Worm (Caenorhabditis elegans) whole organism, mixed stage, embryonic: ENCODE data around the gene C27D6.1.

Experiments
- M03D4.4 ChIP-seq: sonication (generic microtip); optimal IDR thresholded peaks from 2 replicates; lab custom pipeline; 2017; ENCODE audit warnings: mild to moderate bottlenecking, missing genetic modification characterization, missing compliant biosample characterization
- bed-3 ChIP-seq: fragments of 200-800 bp; sonication (Bioruptor generic); optimal IDR thresholded peaks from 3 replicates; lab custom pipeline; 2018; ENCODE audit warnings: mild to moderate bottlenecking, missing genetic modification characterization, moderate library complexity, missing compliant biosample characterization
- ceh-39 ChIP-seq: fragments of 150-350 bp; optimal IDR thresholded peaks from 2 replicates; lab custom pipeline; 2014; ENCODE audit warnings: missing biosample characterization, missing genetic modification characterization
- ceh-43 ChIP-seq: fragments of 200-800 bp; sonication (Bioruptor generic); optimal IDR thresholded peaks from 2 replicates; lab custom pipeline; 2018; ENCODE audit warnings: mild to moderate bottlenecking, missing genetic modification characterization, moderate library complexity, missing compliant biosample characterization
- ces-1 ChIP-seq: fragments of 150-350 bp; optimal IDR thresholded peaks from 2 replicates; lab custom pipeline; 2014; ENCODE audit warnings: missing biosample characterization, missing genetic modification reagents, missing genetic modification characterization
- cnd-1 ChIP-seq: fragments of 200-800 bp; sonication (Bioruptor generic); optimal IDR thresholded peaks from 2 replicates; lab custom pipeline; 2018; ENCODE audit warnings: mild to moderate bottlenecking, missing genetic modification characterization, missing compliant biosample characterization
- drap-1 ChIP-seq: fragments of 200-800 bp; sonication (Bioruptor generic); optimal IDR thresholded peaks from 3 replicates; lab custom pipeline; 2018; ENCODE audit warnings: mild to moderate bottlenecking, missing genetic modification characterization, missing compliant biosample characterization
- elt-1 ChIP-seq: sonication (generic microtip); optimal IDR thresholded peaks from 2 replicates; lab custom pipeline; 2017; ENCODE audit warnings: missing genetic modification characterization, mild to moderate bottlenecking, missing compliant biosample characterization, antibody characterized with exemption, moderate library complexity, borderline replicate concordance; ENCODE audit not compliant: insufficient read depth
- elt-3 ChIP-seq: fragments of 150-350 bp; optimal IDR thresholded peaks from 2 replicates; lab custom pipeline; 2014; ENCODE audit warnings: missing biosample characterization, missing genetic modification characterization
- ham-2 ChIP-seq: fragments of 200-800 bp; sonication (Bioruptor generic); optimal IDR thresholded peaks from 2 replicates; lab custom pipeline; 2018; ENCODE audit warnings: mild to moderate bottlenecking, missing genetic modification characterization, missing compliant biosample characterization
- hlh-1 ChIP-seq: fragments of 150-350 bp; optimal IDR thresholded peaks from 2 replicates; lab custom pipeline; 2014; ENCODE audit warnings: missing biosample characterization, missing genetic modification reagents, missing genetic modification characterization
- lin-13 ChIP-seq: fragments of 150-350 bp; optimal IDR thresholded peaks from 2 replicates; lab custom pipeline; 2014; ENCODE audit warnings: missing biosample characterization, missing genetic modification characterization
- lin-32 ChIP-seq: fragments of 200-800 bp; sonication (Bioruptor generic); optimal IDR thresholded peaks from 2 replicates; lab custom pipeline; 2018; ENCODE audit warnings: mild to moderate bottlenecking, missing genetic modification characterization, missing compliant biosample characterization
- lsy-2 ChIP-seq: fragments of 150-350 bp; optimal IDR thresholded peaks from 2 replicates; lab custom pipeline; 2014; ENCODE audit warnings: missing biosample characterization, missing genetic modification characterization
- mab-5 ChIP-seq: fragments of 150-350 bp; optimal IDR thresholded peaks from 2 replicates; lab custom pipeline; 2014; ENCODE audit warnings: missing biosample characterization, missing genetic modification characterization
- mep-1 ChIP-seq: fragments of 150-350 bp; optimal IDR thresholded peaks from 2 replicates; lab custom pipeline; 2017; ENCODE audit warnings: missing biosample characterization, missing genetic modification reagents, missing genetic modification characterization, inconsistent platforms
- mls-2 ChIP-seq: sonication (generic microtip); optimal IDR thresholded peaks from 2 replicates; lab custom pipeline; 2016; ENCODE audit warnings: mild to moderate bottlenecking, missing genetic modification characterization, moderate library complexity, missing compliant biosample characterization
- nhr-12 ChIP-seq: fragments of 150-350 bp; optimal IDR thresholded peaks from 2 replicates; lab custom pipeline; 2014; ENCODE audit warnings: missing biosample characterization, missing genetic modification characterization
- nhr-2 ChIP-seq: fragments of 150-350 bp; optimal IDR thresholded peaks from 2 replicates; lab custom pipeline; 2014; ENCODE audit warnings: missing biosample characterization, missing genetic modification characterization
- nhr-76 ChIP-seq: sonication (generic microtip); optimal IDR thresholded peaks from 2 replicates; lab custom pipeline; 2017; ENCODE audit warnings: missing biosample characterization, missing genetic modification characterization
- pha-4 ChIP-seq: fragments of 150-350 bp; optimal IDR thresholded peaks from 2 replicates; lab custom pipeline; 2018; ENCODE audit warnings: missing biosample characterization, missing genetic modification reagents, missing genetic modification characterization
- sem-2 ChIP-seq: fragments of 200-800 bp; sonication (Bioruptor generic); optimal IDR thresholded peaks from 2 replicates; lab custom pipeline; 2018; ENCODE audit warnings: mild to moderate bottlenecking, missing genetic modification characterization, missing compliant biosample characterization
- snpc-4 ChIP-seq: fragments of 150-350 bp; optimal IDR thresholded peaks from 2 replicates; lab custom pipeline; 2014; ENCODE audit warnings: missing biosample characterization, missing genetic modification characterization
- tbx-8 ChIP-seq: fragments of 200-800 bp; sonication (Bioruptor generic); optimal IDR thresholded peaks from 2 replicates; lab custom pipeline; 2018; ENCODE audit warnings: mild to moderate bottlenecking, missing genetic modification characterization, moderate library complexity, missing compliant biosample characterization
- unc-120 ChIP-seq: sonication (generic microtip); optimal IDR thresholded peaks from 2 replicates; lab custom pipeline; 2017; ENCODE audit warnings: missing genetic modification characterization, missing compliant biosample characterization; ENCODE audit not compliant: poor library complexity, severe bottlenecking
- unc-39 ChIP-seq: fragments of 150-350 bp; optimal IDR thresholded peaks from 2 replicates; lab custom pipeline; 2014; ENCODE audit warnings: missing biosample characterization, missing genetic modification characterization
- unc-62 ChIP-seq: fragments of 150-350 bp; optimal IDR thresholded peaks from 2 replicates; lab custom pipeline; 2014; ENCODE audit warnings: missing biosample characterization, missing genetic modification reagents, missing genetic modification characterization
- zip-8 ChIP-seq: fragments of 150-350 bp; optimal IDR thresholded peaks from 2 replicates; lab custom pipeline; 2014; ENCODE audit warnings: missing biosample characterization, missing genetic modification characterization
- ztf-11 ChIP-seq: fragments of 150-350 bp; optimal IDR thresholded peaks from 2 replicates; lab custom pipeline; 2014; ENCODE audit warnings: missing biosample characterization, missing genetic modification characterization

C27D6.1 gene

ce11 chrII:5201922-5202562, 29.5 kb downstream of the C27D6.1 start:
- TF ChIP-seq lsy-2 (tag; lab: Kevin White, UChicago) (no peak), lin-32 (no peak), nhr-76 (tag; lab: Kevin White, UChicago) (no peak), elt-3 (tag; lab: Kevin White, UChicago) (no peak), unc-62 (GFP tag; lab: Kevin White, UChicago) (no peak), pha-4 (tag; lab: Kevin White, UChicago) (no peak), tbx-8 (GFP tag; lab: Kevin White, UChicago) (no peak), ham-2 (GFP tag; lab: Kevin White, UChicago) (no peak), mab-5 (no peak), nhr-12 (tag; lab: Kevin White, UChicago) (no peak), zip-8 (tag; lab: Kevin White, UChicago) (no peak), hlh-1 (tag; lab: Kevin White, UChicago) (no peak), drap-1 (GFP tag; lab: Kevin White, UChicago) (no peak), mep-1 (tag; lab: Kevin White, UChicago) (no peak), lin-13 (tag; lab: Kevin White, UChicago) (no peak), cnd-1 (no peak), ceh-39 (tag; lab: Kevin White, UChicago) (no peak), nhr-2 (no peak)

- TF ChIP-seq M03D4.4: no peak
- no peak for TF ChIP-seq ces-1 (GFP tag; lab: Kevin White, UChicago)
Observed at ce11 chrII:5202930-5203329, 30.4 kb downstream of the C27D6.1 start, which contains the start of gene ampd-1. Gene ampd-1 (plus strand): TSS chrII:5203322.

ce11 chrII:5205286-5205685, 32.7 kb downstream of the C27D6.1 start:
- TF ChIP-seq drap-1 (GFP tag; lab: Kevin White, UChicago) (no peak), bed-3 (GFP tag; lab: Kevin White, UChicago) (no peak), cnd-1 (no peak), ham-2 (GFP tag; lab: Kevin White, UChicago) (no peak), sem-2 (GFP tag; lab: Kevin White, UChicago) (no peak), nhr-12 (tag; lab: Kevin White, UChicago) (no peak), ztf-11 (tag; lab: Kevin White, UChicago) (no peak), unc-120 (tag; lab: Kevin White, UChicago) (no peak), hlh-1 (tag; lab: Kevin White, UChicago) (no peak), ceh-43 (no peak), lin-32 (no peak), mab-5 (no peak), lin-13 (tag; lab: Kevin White, UChicago) (no peak), unc-39 (tag; lab: Kevin White, UChicago) (no peak)

ce11 chrII:5209122-5209521, 36.6 kb downstream of the C27D6.1 start:
- TF ChIP-seq elt-3 (tag; lab: Kevin White, UChicago): no peak
- TF ChIP-seq unc-62 (GFP tag; lab: Kevin White, UChicago): no peak
- TF ChIP-seq mep-1 (tag; lab: Kevin White, UChicago): no peak
- no peak for TF ChIP-seq hlh-1 (tag; lab: Kevin White, UChicago)

- TF ChIP-seq nhr-2 (no peak), hlh-1 (tag; lab: Kevin White, UChicago) (no peak), elt-1 (tag; lab: Kevin White, UChicago) (no peak), nhr-12 (tag; lab: Kevin White, UChicago) (no peak), pha-4 (tag; lab: Kevin White, UChicago) (no peak), lin-32 (no peak), bed-3 (GFP tag; lab: Kevin White, UChicago) (no peak), mep-1 (tag; lab: Kevin White, UChicago) (no peak), ces-1 (GFP tag; lab: Kevin White, UChicago) (no peak), M03D4.4 (no peak), zip-8 (tag; lab: Kevin White, UChicago) (no peak)
Observed at ce11 chrII:5210830-5211229, 38.3 kb downstream of the C27D6.1 start, which contains the start of gene C34F11.8. Gene C34F11.8 (minus strand): TSS chrII:5210964.

- TF ChIP-seq mep-1 (tag; lab: Kevin White, UChicago) (no peak), unc-62 (GFP tag; lab: Kevin White, UChicago) (no peak), hlh-1 (tag; lab: Kevin White, UChicago) (no peak), pha-4 (tag; lab: Kevin White, UChicago) (no peak), ces-1 (GFP tag; lab: Kevin White, UChicago) (no peak), nhr-76 (tag; lab: Kevin White, UChicago) (no peak), snpc-4 (tag; lab: Kevin White, UChicago) (no peak), elt-1 (tag; lab: Kevin White, UChicago) (no peak), mls-2 (tag; lab: Kevin White, UChicago) (no peak)
Observed at ce11 chrII:5211970-5212369, 39.4 kb downstream of the C27D6.1 start, which contains the start of gene C34F11.2. Gene C34F11.2 (plus strand): TSS chrII:5212270.
